Worm (Caenorhabditis elegans): Measurements from ENCODE around the gene tsp-11.
"Not testable (repeated sequence)": the region's sequence is repeated elsewhere in the genome, so short reads cannot be mapped to it uniquely, and the experiment has no call there.

Gene tsp-11

DNA sequence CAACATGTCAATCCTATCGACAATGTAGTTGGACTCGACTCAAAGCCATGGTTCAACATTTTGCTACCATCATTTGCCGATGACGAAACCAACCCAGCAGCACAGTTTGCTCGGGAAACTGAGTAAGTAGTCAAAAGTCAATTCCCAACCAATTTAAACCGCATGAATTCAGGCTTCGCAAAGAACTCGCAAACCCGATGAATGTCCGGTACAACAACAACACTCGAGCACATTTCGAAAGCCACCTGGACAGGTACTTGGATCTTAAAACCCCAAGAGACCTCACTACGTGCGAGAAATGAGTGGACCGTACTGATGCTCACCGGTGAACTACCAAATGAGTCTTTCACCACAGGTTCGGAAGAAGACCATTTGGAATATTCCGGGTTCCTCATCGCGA, 31.1 kb downstream of the tsp-11 start:
- TF ChIP-seq gmeb-2 (tag; optimal IDR thresholded peaks at IDR 0.05) (no peak), hlh-8 (tag; optimal IDR thresholded peaks at IDR 0.05) (no peak), pag-3 (tag; optimal IDR thresholded peaks at IDR 0.05; ENCODE audit: borderline replicate concordance) (no peak), ama-1 (optimal IDR thresholded peaks at IDR 0.05) (no peak), eyg-1 (tag; optimal IDR thresholded peaks at IDR 0.05) (no peak), ceh-9 (tag; optimal IDR thresholded peaks at IDR 0.05) (no peak), dmd-4 (tag; optimal IDR thresholded peaks at IDR 0.05; ENCODE audit: borderline replicate concordance) (no peak), tbx-7 (tag; optimal IDR thresholded peaks at IDR 0.05) (no peak), fax-1 (tag; optimal IDR thresholded peaks at IDR 0.05) (no peak), K09A11.1 (tag; optimal IDR thresholded peaks at IDR 0.05; ENCODE audit: insufficient read depth) (no peak), ceh-34 (tag; optimal IDR thresholded peaks at IDR 0.05) (no peak), hlh-13 (GFP tag; optimal IDR thresholded peaks at IDR 0.05) (no peak), ceh-6 (GFP tag; optimal IDR thresholded peaks at IDR 0.05) (no peak), odd-2 (tag; optimal IDR thresholded peaks at IDR 0.05) (no peak), unc-86 (tag; optimal IDR thresholded peaks at IDR 0.05) (no peak), elt-4 (tag; optimal IDR thresholded peaks at IDR 0.05) (no peak), unc-55 (GFP tag; optimal IDR thresholded peaks at IDR 0.05) (no peak), hlh-6 (tag; optimal IDR thresholded peaks at IDR 0.05) (no peak), C08G9.2 (tag; optimal IDR thresholded peaks at IDR 0.05) (no peak)

DNA sequence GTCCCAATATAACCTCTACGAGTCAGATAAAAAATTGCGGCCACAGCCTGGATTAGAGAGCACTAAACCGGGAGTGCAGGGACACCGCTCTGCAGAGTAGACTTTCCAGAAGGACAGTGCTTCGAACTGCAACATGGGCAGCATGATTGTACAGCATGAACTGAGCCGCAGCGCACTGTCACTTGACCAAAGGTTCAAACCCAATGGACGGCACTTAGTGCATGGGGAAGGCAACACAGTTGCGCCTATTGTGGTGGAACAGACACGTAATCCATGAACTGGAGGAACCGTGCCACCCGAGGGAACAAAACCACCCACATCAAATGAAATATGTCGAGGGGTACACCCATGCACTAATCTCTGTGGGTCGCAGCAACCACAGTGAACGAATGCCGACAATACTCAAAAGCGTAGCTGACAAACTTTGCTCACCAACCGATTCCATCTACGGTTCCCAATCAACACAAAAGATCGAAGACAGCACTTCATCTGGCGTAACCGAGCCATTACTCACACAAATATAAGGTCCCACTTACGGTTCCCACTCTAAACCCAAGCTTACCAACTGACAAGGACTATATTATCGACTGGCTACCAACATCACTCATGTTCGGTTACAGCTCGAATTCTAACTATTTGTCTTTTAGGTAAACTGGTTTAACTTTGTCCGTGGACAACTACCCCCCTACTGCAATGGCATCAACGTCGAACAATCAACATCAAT, 32.6 kb downstream of the tsp-11 start:
- no peak for TF ChIP-seq ttx-3 (tag; optimal IDR thresholded peaks at IDR 0.05)

DNA sequence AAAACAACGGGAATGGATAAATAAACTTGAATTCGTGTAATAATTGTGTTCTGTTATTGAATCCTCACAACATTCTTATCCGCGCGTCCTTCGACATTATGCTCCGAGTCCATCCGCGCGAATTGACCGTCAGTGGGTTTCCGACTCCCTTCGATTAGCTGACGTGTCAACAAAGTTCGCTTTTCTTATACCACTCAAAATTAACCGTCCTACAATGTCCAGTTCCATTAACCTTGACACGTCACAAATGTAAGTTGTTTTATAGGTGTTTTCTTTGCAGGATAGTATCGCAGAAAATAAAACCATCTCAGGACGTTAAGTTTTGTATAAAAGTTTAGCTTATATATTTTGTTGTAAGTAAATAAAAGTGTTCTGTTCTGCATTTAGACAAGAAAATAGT, 40.5 kb downstream of the tsp-11 start, which contains the start of gene crb-3:
Gene crb-3, plus strand, starts transcription at position 301 of the 400 bp plus-strand sequence.
- TF ChIP-seq ceh-31, fax-1, unc-42 (tag; optimal IDR thresholded peaks at IDR 0.05): not testable (repeated sequence)

DNA sequence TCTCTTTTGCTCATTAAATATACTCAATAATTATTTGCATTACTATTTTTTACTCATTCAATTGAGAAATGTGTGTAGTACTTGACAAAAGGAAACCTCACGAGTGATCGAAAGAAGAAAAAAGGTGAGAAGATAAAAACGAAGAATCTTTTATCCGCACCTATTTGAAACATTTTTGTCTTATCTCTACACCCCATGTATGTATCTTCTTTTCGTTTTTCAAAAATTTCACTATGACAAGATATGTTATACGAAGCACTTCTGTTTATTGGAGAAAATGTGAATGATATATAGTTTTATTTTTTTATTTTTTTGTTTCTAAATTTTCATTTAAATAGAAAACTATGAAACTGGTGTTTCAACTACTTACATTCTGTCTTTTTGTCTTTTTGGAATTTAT, 42.0 kb downstream of the tsp-11 start:
- TF ChIP-seq ttx-3 (tag; optimal IDR thresholded peaks at IDR 0.05), result no peak
- no peak for TF ChIP-seq ceh-14 (tag; optimal IDR thresholded peaks at IDR 0.05)
- TF ChIP-seq unc-55 (GFP tag; optimal IDR thresholded peaks at IDR 0.05), result no peak
- no peak for TF ChIP-seq ceh-24 (tag; optimal IDR thresholded peaks at IDR 0.05)
- TF ChIP-seq ceh-45 (GFP tag; IDR thresholded peaks at IDR 0.05), result no peak
- no peak for TF ChIP-seq Y22D7AL.16 (tag; optimal IDR thresholded peaks at IDR 0.05)
- no peak for TF ChIP-seq zip-5 (tag; optimal IDR thresholded peaks at IDR 0.05)
- TF ChIP-seq che-1 (tag; optimal IDR thresholded peaks at IDR 0.05), result no peak
- TF ChIP-seq ceh-6 (GFP tag; optimal IDR thresholded peaks at IDR 0.05), result no peak
- TF ChIP-seq nhr-11 (tag; optimal IDR thresholded peaks at IDR 0.05), result no peak
- no peak for TF ChIP-seq mec-3 (tag; optimal IDR thresholded peaks at IDR 0.05; ENCODE audit: borderline replicate concordance)
- no peak for TF ChIP-seq K02D7.2 (tag; optimal IDR thresholded peaks at IDR 0.05)
- TF ChIP-seq ceh-34 (tag; optimal IDR thresholded peaks at IDR 0.05), result no peak

DNA sequence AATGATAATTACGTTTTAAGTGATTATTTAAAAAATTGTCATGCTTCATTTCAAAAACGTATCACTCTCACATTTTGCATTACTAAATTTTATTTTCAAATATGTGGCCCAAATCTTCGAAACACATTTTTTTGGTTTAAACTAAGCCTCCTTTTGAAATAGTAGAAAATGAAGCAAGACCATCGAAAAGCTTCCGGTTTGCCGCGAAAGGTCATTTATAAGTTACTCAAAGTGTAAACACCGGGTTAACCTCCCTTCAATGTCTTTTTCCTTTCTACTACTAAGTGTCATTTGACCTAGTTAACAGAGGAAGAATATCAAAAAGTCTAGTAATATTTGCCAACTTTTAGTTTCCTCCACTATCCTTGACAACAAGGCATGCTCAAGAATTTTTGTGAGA, 43.8 kb downstream of the tsp-11 start:
- TF ChIP-seq pat-9 (tag; optimal IDR thresholded peaks at IDR 0.05) (no peak), sox-4 (tag; optimal IDR thresholded peaks at IDR 0.05) (no peak), odd-2 (tag; optimal IDR thresholded peaks at IDR 0.05) (no peak), elt-2 (tag; optimal IDR thresholded peaks at IDR 0.05) (no peak), pag-3 (tag; optimal IDR thresholded peaks at IDR 0.05; ENCODE audit: borderline replicate concordance) (no peak), dmd-4 (tag; optimal IDR thresholded peaks at IDR 0.05; ENCODE audit: borderline replicate concordance) (no peak), unc-86 (tag; optimal IDR thresholded peaks at IDR 0.05) (no peak), hlh-13 (GFP tag; optimal IDR thresholded peaks at IDR 0.05) (no peak), elt-4 (tag; optimal IDR thresholded peaks at IDR 0.05) (no peak), ceh-19 (GFP tag; optimal IDR thresholded peaks at IDR 0.05) (no peak), ceh-45 (GFP tag; IDR thresholded peaks at IDR 0.05) (no peak), pqm-1 (tag; optimal IDR thresholded peaks at IDR 0.05) (no peak), ceh-22 (tag; optimal IDR thresholded peaks at IDR 0.05) (no peak), che-1 (tag; optimal IDR thresholded peaks at IDR 0.05) (no peak)
